Fruit fly (Drosophila melanogaster): ENCODE data around the gene Tak1.

Gene Tak1

dm6 chrX:20480382-20480781, 44.3 kb downstream of the Tak1 start (continued):
- TF ChIP-seq CG17359 (tag; optimal IDR thresholded peaks at IDR 0.05): peak; percentile 75
- TF ChIP-seq CG10209 (GFP tag; optimal IDR thresholded peaks at IDR 0.05): no peak
- peak; percentile 54 for TF ChIP-seq CG9437 (GFP tag; optimal IDR thresholded peaks at IDR 0.05)
- TF ChIP-seq ind (GFP tag; optimal IDR thresholded peaks at IDR 0.05): peak; percentile 76
- TF ChIP-seq Opbp (GFP tag; IDR thresholded peaks at IDR 0.05; ENCODE audit: partially characterized antibody): no peak
- TF ChIP-seq CG6254 (GFP tag; optimal IDR thresholded peaks at IDR 0.05): peak; percentile 48
- TF ChIP-seq CG15601 (tag; optimal IDR thresholded peaks at IDR 0.05): no peak
- TF ChIP-seq slbo (GFP tag; IDR thresholded peaks at IDR 0.05): peak; percentile 79
- peak; percentile 46 for TF ChIP-seq CG2202 (tag; optimal IDR thresholded peaks at IDR 0.05)
- TF ChIP-seq ab (GFP tag; optimal IDR thresholded peaks at IDR 0.05): peak; percentile 9
- no peak for TF ChIP-seq HLH4C (GFP tag; IDR thresholded peaks at IDR 0.05; ENCODE audit: partially characterized antibody)
- peak; percentile 70 for TF ChIP-seq CG10654 (GFP tag; optimal IDR thresholded peaks at IDR 0.05)
- no peak for TF ChIP-seq eve (GFP tag; optimal IDR thresholded peaks at IDR 0.05)
- no peak for TF ChIP-seq Lhr (GFP tag; optimal IDR thresholded peaks at IDR 0.05)
- TF ChIP-seq CG8089 (GFP tag; optimal IDR thresholded peaks at IDR 0.05): peak; percentile 48
- TF ChIP-seq D19A (tag; optimal IDR thresholded peaks at IDR 0.05): no peak
- TF ChIP-seq dmrt99B (tag; optimal IDR thresholded peaks at IDR 0.05): peak; percentile 76
- no peak for TF ChIP-seq sqz (GFP tag; optimal IDR thresholded peaks at IDR 0.05)
- TF ChIP-seq CG12391 (tag; optimal IDR thresholded peaks at IDR 0.05): peak; percentile 72
- peak; percentile 55 for TF ChIP-seq HHEX (GFP tag; optimal IDR thresholded peaks at IDR 0.05)
- TF ChIP-seq sim (GFP tag; IDR thresholded peaks at IDR 0.05): 0 out of 2 replicates have a peak, but pooled peaks have one; percentile 10
- no peak for TF ChIP-seq CG17612 (GFP tag; IDR thresholded peaks at IDR 0.05)
- TF ChIP-seq CG7271 (tag; optimal IDR thresholded peaks at IDR 0.05): peak; percentile 37
- no peak for TF ChIP-seq gt (GFP tag; IDR thresholded peaks at IDR 0.05)
- peak; percentile 79 for TF ChIP-seq row (GFP tag; IDR thresholded peaks at IDR 0.05)
- peak; percentile 56; the same call in 1 of the 2 replicates for TF ChIP-seq wdn (GFP tag; IDR thresholded peaks at IDR 0.05)
- no peak for TF ChIP-seq dan (GFP tag; IDR thresholded peaks at IDR 0.05)
- TF ChIP-seq CG10274 (GFP tag; optimal IDR thresholded peaks at IDR 0.05): no peak
- TF ChIP-seq CG4854 (GFP tag; optimal IDR thresholded peaks at IDR 0.05): peak; percentile 29
- no peak for TF ChIP-seq nau (GFP tag; optimal IDR thresholded peaks at IDR 0.05)
- TF ChIP-seq Six4 (GFP tag; optimal IDR thresholded peaks at IDR 0.05): peak; percentile 72
- TF ChIP-seq CG6854 (GFP tag; optimal IDR thresholded peaks at IDR 0.05): no peak
- no peak for TF ChIP-seq CG32532 (GFP tag; IDR thresholded peaks at IDR 0.05)
- TF ChIP-seq CG7928 (GFP tag; optimal IDR thresholded peaks at IDR 0.05): no peak
- TF ChIP-seq HmgZ (tag; optimal IDR thresholded peaks at IDR 0.05): peak; percentile 65
- TF ChIP-seq Bdp1 (GFP tag; optimal IDR thresholded peaks at IDR 0.05): peak; percentile 65
- peak; percentile 37 for TF ChIP-seq Nf-YB (GFP tag; optimal IDR thresholded peaks at IDR 0.05)
- peak; percentile 36 for TF ChIP-seq CG18011 (GFP tag; optimal IDR thresholded peaks at IDR 0.05)
- TF ChIP-seq z (GFP tag; IDR thresholded peaks at IDR 0.05): no peak
- TF ChIP-seq CG10959 (GFP tag; IDR thresholded peaks at IDR 0.05): peak; percentile 66
- no peak for TF ChIP-seq Dip2 (GFP tag; IDR thresholded peaks at IDR 0.05)
- peak; percentile 20 for TF ChIP-seq MTF-1 (GFP tag; optimal IDR thresholded peaks at IDR 0.05; ENCODE audit: borderline replicate concordance)
- TF ChIP-seq da (GFP tag; optimal IDR thresholded peaks at IDR 0.05): no peak
- TF ChIP-seq trem (tag; optimal IDR thresholded peaks at IDR 0.05): peak; percentile 34
- TF ChIP-seq CG1024 (GFP tag; IDR thresholded peaks at IDR 0.05): 0 out of 2 replicates have a peak, but pooled peaks have one; percentile 16
- TF ChIP-seq CG11398 (GFP tag; optimal IDR thresholded peaks at IDR 0.05): peak; percentile 65
- no peak for TF ChIP-seq Bgb (GFP tag; IDR thresholded peaks at IDR 0.05; ENCODE audit: partially characterized antibody)
- peak; percentile 58 for TF ChIP-seq B-H1 (GFP tag; IDR thresholded peaks at IDR 0.05)
- peak; percentile 13 for TF ChIP-seq ac (GFP tag; optimal IDR thresholded peaks at IDR 0.05)
- TF ChIP-seq Usf (GFP tag; optimal IDR thresholded peaks at IDR 0.05): peak; percentile 16
- TF ChIP-seq Asciz (GFP tag; optimal IDR thresholded peaks at IDR 0.05): peak; percentile 36
